Fruit fly (Drosophila melanogaster) whole organism: ENCODE results near the gene CG10208.
A peak's percentile ranks its signal among the peaks of the same experiment; 100 is the strongest.

Experiments used
- CG8478 ChIP-seq: fragments of >200 bp; optimal IDR thresholded peaks from 2 replicates; lab custom pipeline; 2018; ENCODE audit warnings: inconsistent platforms
- Dll ChIP-seq: fragments of >200 bp; optimal IDR thresholded peaks from 2 replicates; lab custom pipeline; 2017
- EcR ChIP-seq, 2 experiments: fragments of >200 bp; optimal IDR thresholded peaks; 2 replicates each; lab custom pipeline; 2017; ENCODE audit warnings: missing biosample characterization in 2 of 2, missing genetic modification characterization in 2 of 2, missing genetic modification reagents in 2 of 2
- pan ChIP-seq: fragments of >200 bp; optimal IDR thresholded peaks from 2 replicates; lab custom pipeline; 2017
- psq ChIP-seq: fragments of >200 bp; optimal IDR thresholded peaks from 2 replicates; lab custom pipeline; 2017
- usp ChIP-seq: fragments of >200 bp; optimal IDR thresholded peaks from 2 replicates; lab custom pipeline; 2017; ENCODE audit warnings: missing biosample characterization, missing genetic modification characterization, mixed read lengths

The CG10208 gene

DNA sequence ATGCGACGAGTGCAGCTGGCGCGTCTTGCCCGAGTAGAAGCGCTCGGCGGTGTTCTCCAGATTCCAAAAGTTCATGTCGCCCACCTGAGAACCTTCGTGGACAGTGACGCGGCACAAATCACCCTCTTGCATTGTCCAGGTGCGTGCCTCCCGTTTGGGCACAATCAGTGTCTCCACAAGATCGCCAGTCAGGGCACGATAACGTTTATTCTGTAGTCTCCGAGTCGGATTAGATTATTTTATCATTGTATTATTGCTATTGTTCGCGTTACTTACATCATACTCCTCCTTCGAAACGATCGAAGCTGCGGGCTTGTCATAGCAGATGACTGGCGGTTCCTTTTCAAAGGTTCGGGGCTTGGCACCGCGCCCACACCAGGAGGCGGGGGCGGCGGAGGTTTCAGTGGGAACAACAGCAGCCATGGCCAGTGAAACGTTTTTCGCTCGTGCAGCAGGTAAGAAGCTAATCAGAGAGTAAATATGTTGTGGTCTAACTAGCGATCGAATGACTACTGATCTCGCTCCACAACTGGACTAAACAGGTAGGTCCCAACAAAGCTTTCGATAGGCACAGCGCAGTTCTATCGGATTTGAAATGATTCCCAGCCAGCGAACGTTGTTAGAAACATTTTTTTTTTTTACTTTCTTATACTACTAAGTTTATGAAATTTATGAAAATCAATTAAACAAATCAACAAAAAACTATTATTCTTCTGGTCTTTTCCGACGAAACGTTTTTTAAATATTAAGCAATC, at the start of gene CG10208:
CG10208 (minus strand) TSS at position 518 of the 755 bp plus-strand sequence.
- TF ChIP-seq EcR (GFP tag; optimal IDR thresholded peaks at IDR 0.05; lab: Kevin White, UChicago): no peak
- no peak for TF ChIP-seq pan (lab: Kevin White, UChicago)

DNA sequence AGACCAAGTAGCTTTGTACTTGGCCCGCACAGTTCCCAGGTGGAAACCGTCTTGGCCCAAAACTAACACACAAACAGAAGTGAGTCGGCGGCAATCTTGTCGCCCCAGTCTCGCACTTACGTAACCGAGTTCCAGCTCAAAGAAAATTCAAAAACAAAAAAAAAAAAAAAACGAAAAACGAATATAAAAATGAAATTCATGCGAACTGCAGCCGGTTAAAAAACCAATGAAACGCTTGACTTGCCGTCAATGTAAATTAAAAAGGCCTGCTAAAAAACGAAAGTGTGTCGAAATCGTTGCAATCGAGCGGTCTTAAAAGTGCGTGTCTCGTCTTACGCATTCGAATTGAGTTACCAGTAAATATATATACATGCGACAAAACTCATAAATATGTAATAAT, 49.8 kb upstream of the CG10208 start:
- TF ChIP-seq CG8478 (lab: Kevin White, UChicago) (no peak), pan (lab: Kevin White, UChicago) (no peak), EcR (GFP tag; optimal IDR thresholded peaks at IDR 0.05; lab: Kevin White, UChicago) (no peak), Dll (lab: Kevin White, UChicago) (no peak), psq (no peak), usp (GFP tag; lab: Kevin White, UChicago) (no peak)

DNA sequence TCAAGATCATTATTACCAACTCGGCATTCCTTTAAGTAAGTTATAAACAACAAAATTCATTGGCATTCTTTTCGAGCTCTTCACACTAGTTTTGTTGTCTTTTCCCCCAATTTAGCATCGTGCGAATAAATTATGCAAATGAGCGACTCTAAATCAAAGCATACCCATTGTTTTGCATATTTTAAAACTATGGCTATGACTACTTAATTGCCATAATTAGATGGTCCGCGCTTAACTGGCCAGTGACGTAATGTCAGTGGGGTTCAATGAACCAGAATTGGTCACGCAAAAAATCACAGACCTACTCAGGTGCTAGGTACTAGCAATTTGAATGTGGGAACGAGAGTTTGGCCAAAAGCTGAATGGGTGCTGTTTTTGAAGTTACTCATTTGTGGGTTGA, 49.0 kb upstream of the CG10208 start:
- TF ChIP-seq pan (lab: Kevin White, UChicago) (peak; percentile 36), EcR (GFP tag; optimal IDR thresholded peaks at IDR 0.05; lab: Kevin White, UChicago) (no peak)

DNA sequence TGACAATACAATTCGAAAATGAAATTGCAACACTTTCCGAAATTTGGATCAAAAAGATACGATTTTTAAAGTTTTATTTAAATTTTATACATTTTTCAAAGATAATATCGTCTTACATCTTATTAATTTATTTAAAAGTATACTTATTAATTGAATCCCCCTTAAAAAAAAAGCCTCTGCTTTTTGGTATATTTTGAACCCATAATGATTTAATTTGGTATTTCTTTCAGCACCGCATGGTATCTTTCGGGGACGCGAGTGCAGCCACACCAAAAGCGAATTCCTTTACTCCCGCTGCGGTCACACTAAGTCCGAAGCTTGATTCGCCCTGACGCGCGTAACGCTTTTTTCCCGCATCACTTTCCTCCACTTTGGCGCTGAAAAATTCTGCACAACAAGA, 46.4 kb upstream of the CG10208 start:
- TF ChIP-seq CG8478 (lab: Kevin White, UChicago) (no peak), psq (no peak), usp (GFP tag; lab: Kevin White, UChicago) (no peak), pan (lab: Kevin White, UChicago) (no peak), EcR (GFP tag; optimal IDR thresholded peaks at IDR 0.05; lab: Kevin White, UChicago) (no peak), Dll (lab: Kevin White, UChicago) (no peak)

DNA sequence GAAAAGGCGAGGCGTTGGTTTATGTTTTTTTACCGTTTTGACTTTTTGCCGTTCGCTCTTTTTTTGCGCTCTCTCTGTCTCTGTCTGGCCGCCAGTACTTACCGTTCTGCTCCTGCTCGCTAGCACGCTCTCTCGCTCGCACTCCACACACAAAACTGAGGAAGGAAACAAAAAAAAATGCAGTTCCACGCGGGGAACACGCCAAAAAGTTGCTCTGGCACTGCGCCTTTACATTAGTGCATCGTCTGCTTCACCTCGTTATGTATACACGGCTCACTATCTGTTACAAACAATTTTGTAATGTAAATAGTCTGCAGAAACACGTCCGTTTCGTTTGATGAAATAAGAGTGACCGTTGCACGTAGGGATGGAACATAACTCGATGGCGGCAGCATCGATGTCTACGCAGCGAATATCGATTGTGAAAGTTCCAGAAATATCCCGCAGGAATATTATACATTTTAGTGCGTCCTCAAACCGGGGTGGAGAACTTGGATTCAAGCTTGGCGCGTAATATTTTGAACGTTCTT, 45.0 kb upstream of the CG10208 start, which contains the start of the genes CG33111 and eIF4G2:
CG33111 (minus strand) TSS at position 359 of the 530 bp plus-strand sequence.
eIF4G2 (minus strand) TSS at position 359 of the 530 bp plus-strand sequence.
- TF ChIP-seq CG8478 (lab: Kevin White, UChicago) (peak; percentile 86), psq (no peak)

DNA sequence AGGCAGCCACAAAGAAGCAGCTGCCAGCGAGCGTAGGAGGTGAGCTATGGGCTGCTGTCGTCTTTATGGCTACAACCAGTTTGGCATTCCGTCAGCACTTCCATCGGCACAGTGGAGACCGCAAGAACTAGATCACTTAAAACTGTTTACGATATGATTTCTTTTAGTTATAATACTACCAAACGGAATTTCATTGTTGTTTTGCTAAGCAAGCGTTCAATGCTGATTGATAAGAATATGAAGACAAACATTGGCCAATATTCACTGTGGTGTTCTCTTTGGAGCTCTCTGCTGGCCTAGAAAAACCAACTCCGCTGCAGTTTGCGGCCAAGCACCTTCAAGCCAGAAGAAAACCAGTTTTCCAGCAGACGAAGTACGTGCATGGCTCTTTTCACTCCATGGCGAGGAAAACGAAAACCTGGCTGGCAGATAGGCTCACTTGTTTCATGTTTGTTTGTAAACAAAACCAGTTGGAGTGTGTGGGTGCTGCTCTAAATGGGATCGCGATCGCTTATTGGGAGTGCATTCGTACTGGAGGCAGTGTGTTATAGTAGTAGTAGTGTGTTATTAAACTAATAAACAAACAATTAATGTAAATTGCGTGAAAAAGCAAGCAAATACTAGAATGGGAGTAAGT, 43.8 kb upstream of the CG10208 start:
- TF ChIP-seq CG8478 (lab: Kevin White, UChicago) (no peak), pan (lab: Kevin White, UChicago) (no peak), EcR (GFP tag; optimal IDR thresholded peaks at IDR 0.05; lab: Kevin White, UChicago) (no peak), Dll (lab: Kevin White, UChicago) (no peak), usp (GFP tag; lab: Kevin White, UChicago) (no peak), psq (no peak)

DNA sequence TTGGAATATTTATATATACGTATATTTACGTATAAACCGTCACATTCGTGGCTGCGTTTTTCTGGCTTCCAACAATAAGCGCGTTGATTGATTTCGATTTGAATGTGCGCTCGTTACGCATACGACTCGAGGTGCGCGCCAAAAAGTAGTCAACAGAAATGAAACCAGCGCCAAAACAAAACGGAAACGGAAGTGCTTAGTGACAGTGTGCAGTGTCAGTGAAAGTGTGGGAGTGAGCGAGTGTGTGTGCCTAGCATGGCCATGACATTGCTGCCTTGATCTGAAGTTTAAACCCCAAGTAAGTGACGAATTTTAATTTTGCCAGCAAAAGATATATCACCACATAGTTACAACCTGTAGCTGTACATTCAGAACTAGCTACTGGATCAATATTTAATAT, 29.7 kb upstream of the CG10208 start, which contains the start of gene CG34355:
CG34355 (plus strand) TSS at position 192 of the 400 bp plus-strand sequence.
- TF ChIP-seq psq (no peak), EcR (GFP tag; optimal IDR thresholded peaks at IDR 0.05; lab: Kevin White, UChicago) (no peak), usp (GFP tag; lab: Kevin White, UChicago) (no peak), Dll (lab: Kevin White, UChicago) (no peak), CG8478 (lab: Kevin White, UChicago) (no peak), pan (lab: Kevin White, UChicago) (no peak)

DNA sequence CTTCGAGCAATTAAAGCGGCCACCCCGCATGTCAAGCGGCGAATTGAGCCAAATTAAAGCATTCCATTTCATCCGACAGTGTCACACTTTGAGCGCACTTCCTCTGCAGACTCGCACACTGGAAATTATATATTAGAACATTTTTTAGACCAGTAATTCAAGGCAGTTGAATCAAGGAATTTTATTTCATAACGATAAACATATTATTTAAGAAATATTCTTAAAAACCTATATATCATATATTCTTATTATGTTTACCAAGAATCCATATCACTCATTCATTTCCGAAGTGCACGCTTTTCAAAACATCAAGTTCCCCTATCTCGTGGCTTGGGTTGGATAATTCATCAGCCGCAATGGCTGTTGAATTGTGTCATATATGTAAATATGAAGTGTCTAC, 17.6 kb upstream of the CG10208 start:
- peak; percentile 6 for TF ChIP-seq pan (lab: Kevin White, UChicago)
- TF ChIP-seq usp (GFP tag; lab: Kevin White, UChicago): no peak

DNA sequence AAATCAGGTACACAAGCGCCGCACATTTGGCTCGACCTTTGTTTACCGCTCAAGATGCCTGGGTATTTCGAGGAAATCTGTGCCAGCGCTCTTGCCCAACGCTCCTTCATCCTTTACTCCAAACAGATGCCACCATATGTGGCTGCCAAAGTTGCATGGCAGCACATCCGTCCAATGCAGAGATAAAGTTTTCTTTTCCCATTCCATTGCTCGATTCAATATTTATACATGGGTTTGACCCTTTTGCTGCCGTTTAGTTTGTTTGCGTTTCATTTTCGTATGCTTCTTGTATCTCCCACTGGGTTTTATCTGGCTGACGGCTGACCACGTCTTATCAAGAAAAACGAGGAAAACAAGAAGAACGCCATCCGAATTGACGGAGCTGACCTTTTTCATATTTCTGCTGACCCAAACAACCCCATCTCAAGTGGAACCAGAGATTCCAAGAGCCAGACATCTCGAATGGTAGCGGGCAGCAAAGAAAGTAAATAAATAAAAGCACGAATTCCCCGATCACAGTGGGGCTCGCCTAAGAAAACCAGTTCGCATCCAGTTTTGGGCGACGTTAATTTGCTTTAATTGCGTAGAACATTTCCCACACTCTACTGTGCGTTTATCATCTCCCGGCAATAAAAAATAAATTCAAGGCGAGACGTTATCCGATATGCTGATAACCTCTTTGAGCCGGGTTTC, 16.7 kb upstream of the CG10208 start:
- no peak for TF ChIP-seq EcR (GFP tag; optimal IDR thresholded peaks at IDR 0.05; lab: Kevin White, UChicago)
- TF ChIP-seq usp (GFP tag; lab: Kevin White, UChicago): no peak
- no peak for TF ChIP-seq Dll (lab: Kevin White, UChicago)
- no peak for TF ChIP-seq psq
- no peak for TF ChIP-seq CG8478 (lab: Kevin White, UChicago)
- no peak for TF ChIP-seq pan (lab: Kevin White, UChicago)

DNA sequence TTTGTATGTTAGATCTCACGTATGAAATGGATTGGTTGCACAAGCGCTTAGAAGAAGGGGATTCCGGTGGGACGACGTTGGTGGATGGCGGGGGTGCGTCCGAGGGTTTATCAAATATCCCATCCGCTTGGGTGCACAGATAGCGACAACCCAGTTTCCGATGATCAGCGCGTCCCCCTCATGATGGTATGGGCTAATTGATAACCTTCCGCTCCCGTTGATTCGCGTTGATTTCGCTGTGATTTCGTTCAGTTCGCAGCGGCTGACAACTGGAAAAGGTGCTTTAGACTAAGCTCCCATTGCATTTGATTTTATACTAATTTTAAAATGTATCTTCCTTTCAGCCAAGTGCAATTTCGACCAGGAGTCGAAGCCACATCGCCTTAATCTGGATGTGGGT, 15.7 kb upstream of the CG10208 start:
- TF ChIP-seq CG8478 (lab: Kevin White, UChicago) (no peak), usp (GFP tag; lab: Kevin White, UChicago) (no peak), Dll (lab: Kevin White, UChicago) (no peak), pan (lab: Kevin White, UChicago) (no peak), psq (no peak), EcR (GFP tag; optimal IDR thresholded peaks at IDR 0.05; lab: Kevin White, UChicago) (no peak)

DNA sequence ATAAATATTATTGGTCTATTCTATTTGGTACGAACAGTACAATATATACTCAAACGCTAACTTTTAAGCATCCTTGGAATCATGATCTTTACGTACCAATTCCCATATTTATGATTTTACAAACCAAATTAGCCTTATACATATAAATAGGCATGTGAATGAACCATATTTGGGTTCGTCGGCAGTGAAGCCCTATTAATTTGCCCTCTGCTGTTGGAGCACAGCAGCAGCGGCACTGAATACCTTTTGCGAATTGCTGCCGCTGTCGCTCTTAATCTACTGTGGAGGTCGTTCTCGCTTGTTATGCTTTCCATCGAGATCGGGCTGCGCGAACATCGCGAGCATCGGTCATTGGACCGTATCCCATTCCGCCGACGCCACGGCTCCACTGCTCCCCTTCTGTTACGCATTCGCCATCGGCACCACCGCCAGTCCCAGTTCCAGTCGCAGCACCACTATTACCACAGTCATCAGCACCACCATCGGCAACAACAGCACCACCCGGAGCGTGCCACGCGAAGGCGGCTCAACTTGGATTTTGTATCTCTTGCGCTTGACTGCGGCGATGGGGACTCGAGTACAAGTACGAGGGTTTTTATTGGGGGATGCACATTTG, 14.6 kb upstream of the CG10208 start:
- TF ChIP-seq EcR (GFP tag; optimal IDR thresholded peaks at IDR 0.05; lab: Kevin White, UChicago) (peak in 1 of 2 experiments; percentile 70), usp (GFP tag; lab: Kevin White, UChicago) (no peak)
